Worm (Caenorhabditis elegans) whole organism, young adult: ENCODE measurements around the gene F29A7.3.

Experiments used
- F22D6.2 ChIP-seq: sonication (generic microtip); optimal IDR thresholded peaks from 2 replicates; lab custom pipeline; 2016; ENCODE audit warnings: mild to moderate bottlenecking, missing genetic modification characterization, missing compliant biosample characterization
- Y53F4B.3 ChIP-seq: fragments of 200-800 bp; sonication (Bioruptor generic); IDR thresholded peaks from 2 replicates; pipeline ENCODE4 v1.3.6; 2022; ENCODE audit warnings: missing genetic modification reagents, missing genetic modification characterization, missing compliant biosample characterization
- ZK185.1 ChIP-seq: sonication (generic microtip); optimal IDR thresholded peaks from 2 replicates; lab custom pipeline; 2016; ENCODE audit warnings: mild to moderate bottlenecking, missing genetic modification characterization, missing compliant biosample characterization; ENCODE audit not compliant: poor library complexity, severe bottlenecking
- atf-7 ChIP-seq: sonication (generic microtip); optimal IDR thresholded peaks from 2 replicates; lab custom pipeline; 2017; ENCODE audit warnings: mild to moderate bottlenecking, missing genetic modification characterization, missing compliant biosample characterization
- bed-1 ChIP-seq: fragments of 200-800 bp; sonication (Bioruptor generic); IDR thresholded peaks from 2 replicates; pipeline ENCODE4 v1.3.6; 2022; ENCODE audit warnings: missing genetic modification reagents, missing genetic modification characterization, missing compliant biosample characterization
- rcor-1 ChIP-seq: fragments of 200-800 bp; sonication (Bioruptor generic); IDR thresholded peaks from 2 replicates; pipeline ENCODE4 v1.3.6; 2022; ENCODE audit warnings: missing genetic modification reagents, missing genetic modification characterization, missing compliant biosample characterization
- ztf-18 ChIP-seq: sonication (generic microtip); optimal IDR thresholded peaks from 2 replicates; lab custom pipeline; 2016; ENCODE audit warnings: missing genotype, mild to moderate bottlenecking, missing genetic modification characterization, missing compliant biosample characterization

DNA sequence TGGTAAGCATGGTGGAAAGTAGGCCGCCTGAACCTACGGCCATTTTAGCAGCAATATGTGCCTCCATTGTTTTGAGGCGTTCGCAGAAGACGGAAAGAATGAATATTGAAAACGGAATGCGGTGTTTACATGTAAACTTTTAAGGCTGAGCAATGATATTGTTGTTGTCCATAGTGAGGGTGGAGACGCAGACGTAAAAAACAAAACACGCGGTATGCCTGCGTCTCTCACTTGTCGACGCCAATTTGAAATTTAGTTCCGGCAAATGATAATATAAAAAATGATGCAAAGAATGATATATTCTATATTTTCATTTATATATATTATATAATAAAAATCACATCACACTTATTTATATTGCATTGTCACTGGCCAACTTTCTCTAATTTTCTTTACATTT, 45.2 kb upstream of the F29A7.3 start, which contains the start of gene Y47G7B.2:
- TF ChIP-seq ztf-18 (tag; lab: Kevin White, UChicago) (no peak), atf-7 (tag; lab: Kevin White, UChicago) (no peak), Y53F4B.3 (no peak), ZK185.1 (tag; lab: Kevin White, UChicago) (no peak), bed-1 (GFP tag; lab: Robert Waterston, UW) (no peak), F22D6.2 (no peak), rcor-1 (GFP tag; lab: Robert Waterston, UW) (no peak)
